Fruit fly (Drosophila melanogaster): ENCODE results near the gene Gs1.

dm6 chr2L:121456-121831 lies 10.4 kb upstream of the Gs1 start, which contains the start of gene CG4822:
- TF ChIP-seq pan (optimal IDR thresholded peaks at IDR 0.05) (no peak), psq (optimal IDR thresholded peaks at IDR 0.05) (no peak), EcR (GFP tag; optimal IDR thresholded peaks at IDR 0.05) (peak in 1 of 2 experiments; percentile 91), Dll (optimal IDR thresholded peaks at IDR 0.05) (no peak)

Data from whole organism.